Fruit fly (Drosophila melanogaster) whole organism, wandering third instar larva: Measurements from ENCODE around the gene gl.
A peak's percentile ranks its signal among the peaks of the same experiment; 100 is the strongest.

Experiments
- Abd-B ChIP-seq: fragments of >200 bp; optimal IDR thresholded peaks from 2 replicates; lab custom pipeline; 2017; ENCODE audit warnings: missing biosample characterization, missing genetic modification characterization
- CG32264 ChIP-seq: fragments of 200-800 bp; sonication (Bioruptor generic); optimal IDR thresholded peaks from 2 replicates; lab custom pipeline; 2016; ENCODE audit warnings: missing biosample characterization, missing genetic modification characterization
- CG9705 ChIP-seq: fragments of 200-800 bp; sonication (Bioruptor generic); optimal IDR thresholded peaks from 2 replicates; lab custom pipeline; 2018; ENCODE audit warnings: missing biosample characterization, mild to moderate bottlenecking, missing genetic modification characterization
- CrebA ChIP-seq: fragments of 200-800 bp; sonication (Bioruptor generic); optimal IDR thresholded peaks from 2 replicates; lab custom pipeline; 2016; ENCODE audit warnings: missing biosample characterization, mild to moderate bottlenecking, missing genetic modification characterization, borderline replicate concordance
- Dfd ChIP-seq: fragments of >200 bp; optimal IDR thresholded peaks from 2 replicates; lab custom pipeline; 2017; ENCODE audit warnings: missing biosample characterization, missing genetic modification characterization
- Dif ChIP-seq: fragments of 200-275, 200-300 bp; sonication (Bioruptor generic); optimal IDR thresholded peaks from 2 replicates; lab custom pipeline; 2018; ENCODE audit warnings: missing biosample characterization, missing genetic modification characterization; ENCODE audit not compliant: partially characterized antibody
- GATAd ChIP-seq: sonication (Bioruptor generic); optimal IDR thresholded peaks from 2 replicates; lab custom pipeline; 2016; ENCODE audit warnings: missing biosample characterization, missing genetic modification characterization
- HLH106 ChIP-seq: fragments of 200-800 bp; optimal IDR thresholded peaks from 3 replicates; lab custom pipeline; 2019; ENCODE audit warnings: missing biosample characterization, mild to moderate bottlenecking, missing genetic modification characterization, moderate library complexity
- Hnf4 ChIP-seq: fragments of 200-800 bp; sonication (Bioruptor generic); optimal IDR thresholded peaks from 2 replicates; lab custom pipeline; 2016; ENCODE audit warnings: missing biosample characterization, mild to moderate bottlenecking, missing genetic modification characterization
- Hr83 ChIP-seq: fragments of 200-300 bp; sonication (Bioruptor generic); optimal IDR thresholded peaks from 2 replicates; lab custom pipeline; 2016; ENCODE audit warnings: missing biosample characterization, mild to moderate bottlenecking, missing genetic modification characterization, moderate library complexity; ENCODE audit not compliant: poor library complexity, severe bottlenecking
- Jra ChIP-seq: sonication (Bioruptor generic); optimal IDR thresholded peaks from 2 replicates; lab custom pipeline; 2016; ENCODE audit warnings: missing biosample characterization, missing genetic modification characterization
- Mio ChIP-seq: sonication (Bioruptor generic); optimal IDR thresholded peaks from 2 replicates; lab custom pipeline; 2016; ENCODE audit warnings: missing biosample characterization, missing genetic modification characterization
- Myc ChIP-seq: fragments of >200 bp; optimal IDR thresholded peaks from 2 replicates; lab custom pipeline; 2017
- N ChIP-seq: fragments of >200 bp; optimal IDR thresholded peaks from 2 replicates; lab custom pipeline; 2018; ENCODE audit warnings: missing biosample characterization, missing external identifiers, missing genetic modification characterization
- OdsH ChIP-seq: fragments of 200-800 bp; sonication (Bioruptor generic); optimal IDR thresholded peaks from 2 replicates; lab custom pipeline; 2016; ENCODE audit warnings: missing biosample characterization, mild to moderate bottlenecking, missing genetic modification characterization
- Rel ChIP-seq, 2 experiments: fragments of 200-800 bp; sonication (Bioruptor generic) in 1 of 2; optimal IDR thresholded peaks; 2 replicates in 1 of 2; 3 replicates in 1 of 2; lab custom pipeline; 2016 to 2019; ENCODE audit warnings: mild to moderate bottlenecking in 2 of 2, missing biosample characterization in 2 of 2, missing genetic modification characterization in 2 of 2, moderate library complexity in 1 of 2
- Sp1 ChIP-seq: fragments of 200-800 bp; sonication (Bioruptor generic); optimal IDR thresholded peaks from 3 replicates; lab custom pipeline; 2019; ENCODE audit warnings: missing biosample characterization, mild to moderate bottlenecking, missing genetic modification characterization, moderate library complexity
- Vsx2 ChIP-seq: fragments of 200-300, 225-300 bp; sonication (Bioruptor generic); optimal IDR thresholded peaks from 2 replicates; lab custom pipeline; 2018; ENCODE audit warnings: missing biosample characterization, missing genetic modification characterization; ENCODE audit not compliant: partially characterized antibody
- brk ChIP-seq: fragments of 200-800 bp; sonication (Bioruptor generic); optimal IDR thresholded peaks from 2 replicates; lab custom pipeline; 2016; ENCODE audit warnings: missing biosample characterization, mild to moderate bottlenecking, missing genetic modification characterization
- dl ChIP-seq, 2 experiments: fragments of 175-275, 200-275 bp in 1 of 2; fragments of 200-275 bp in 1 of 2; sonication (Bioruptor generic); optimal IDR thresholded peaks; lab custom pipeline; 2018; ENCODE audit warnings: mild to moderate bottlenecking in 2 of 2, missing biosample characterization in 2 of 2, missing genetic modification characterization in 2 of 2, moderate library complexity in 2 of 2; ENCODE audit not compliant: partially characterized antibody in 2 of 2, insufficient read depth in 1 of 2
- dmrt93B ChIP-seq: fragments of 200-800 bp; sonication (Bioruptor generic); optimal IDR thresholded peaks from 2 replicates; lab custom pipeline; 2018; ENCODE audit warnings: missing biosample characterization, mild to moderate bottlenecking, missing genetic modification characterization
- ey ChIP-seq: fragments of 200-800 bp; sonication (Bioruptor generic); optimal IDR thresholded peaks from 2 replicates; lab custom pipeline; 2016; ENCODE audit warnings: missing biosample characterization, missing genetic modification characterization
- foxo ChIP-seq, 2 experiments: fragments of 200-800 bp; sonication (Bioruptor generic); optimal IDR thresholded peaks; 2 replicates in 1 of 2; 3 replicates in 1 of 2; lab custom pipeline; 2016 to 2017; ENCODE audit warnings: missing biosample characterization in 2 of 2, missing genetic modification characterization in 2 of 2
- fru ChIP-seq: fragments of 200-800 bp; sonication (Bioruptor generic); optimal IDR thresholded peaks from 3 replicates; lab custom pipeline; 2016; ENCODE audit warnings: missing biosample characterization, mild to moderate bottlenecking, missing genetic modification characterization
- h ChIP-seq: fragments of 200-800 bp; sonication (Bioruptor generic); optimal IDR thresholded peaks from 3 replicates; lab custom pipeline; 2016; ENCODE audit warnings: missing biosample characterization, mild to moderate bottlenecking, missing genetic modification characterization
- jim ChIP-seq: fragments of 175-275, 200-325 bp; sonication (Bioruptor generic); optimal IDR thresholded peaks from 2 replicates; lab custom pipeline; 2016; ENCODE audit warnings: missing biosample characterization, mild to moderate bottlenecking, missing genetic modification characterization
- lola ChIP-seq: fragments of >200 bp; optimal IDR thresholded peaks from 2 replicates; lab custom pipeline; 2017; ENCODE audit warnings: missing biosample characterization, missing genetic modification characterization
- pan ChIP-seq: fragments of >200 bp; optimal IDR thresholded peaks from 2 replicates; lab custom pipeline; 2017
- sage ChIP-seq: fragments of 200-800 bp; sonication (Bioruptor generic); optimal IDR thresholded peaks from 2 replicates; lab custom pipeline; 2016; ENCODE audit warnings: missing biosample characterization, mild to moderate bottlenecking, missing genetic modification characterization
- sv ChIP-seq: fragments of 200-800 bp; sonication (Bioruptor generic); optimal IDR thresholded peaks from 3 replicates; lab custom pipeline; 2016; ENCODE audit warnings: missing biosample characterization, missing genetic modification characterization
- tai ChIP-seq: sonication (Bioruptor generic); optimal IDR thresholded peaks from 2 replicates; lab custom pipeline; 2016; ENCODE audit warnings: missing biosample characterization, missing genetic modification characterization
- woc ChIP-seq: sonication (Bioruptor generic); optimal IDR thresholded peaks from 2 replicates; lab custom pipeline; 2016; ENCODE audit warnings: missing biosample characterization, mild to moderate bottlenecking, missing genetic modification characterization

The gl gene

DNA sequence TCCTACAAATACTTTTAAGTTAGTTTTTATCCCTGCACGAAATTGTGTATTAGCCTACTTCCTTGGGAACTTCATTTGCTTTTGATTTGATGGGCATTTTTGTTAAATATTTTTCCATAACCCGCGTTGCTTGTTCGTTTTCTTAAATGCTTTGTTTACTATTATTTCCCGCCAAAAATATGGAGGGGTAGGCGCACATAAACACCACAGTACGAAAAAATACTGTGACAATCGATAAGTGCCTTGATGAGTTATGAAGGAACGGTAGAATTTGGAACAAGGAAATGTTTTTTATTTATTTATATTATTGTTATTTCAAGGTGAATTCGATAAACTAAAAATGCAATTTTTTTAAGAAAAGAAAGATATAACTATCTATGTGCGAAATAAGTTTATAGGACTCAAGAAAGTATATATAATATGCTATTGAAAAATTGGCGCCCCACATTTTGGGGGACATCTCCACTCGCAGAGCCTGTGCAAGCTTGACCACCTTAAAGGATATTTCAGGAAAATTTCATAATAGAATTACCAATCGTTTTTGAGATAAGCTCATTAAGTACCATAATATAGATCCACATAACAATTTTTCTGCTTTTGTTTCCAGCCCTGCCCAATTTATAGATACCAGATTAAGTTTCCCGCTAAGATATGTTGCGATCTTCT is 6.4 kb downstream of the gl start, which contains the start of the genes WRNexo and Nup43:
Gene WRNexo, minus strand, starts transcription at position 185 of the 666 bp plus-strand sequence.
Gene Nup43, plus strand, starts transcription at position 661 of the 666 bp plus-strand sequence.
- no peak for TF ChIP-seq fru
- TF ChIP-seq GATAd = no peak
- no peak for TF ChIP-seq h (GFP tag; lab: Kevin White, UChicago)
- peak in 1 of 2 experiments; percentile 47 for TF ChIP-seq foxo (GFP tag; optimal IDR thresholded peaks at IDR 0.05; lab: Kevin White, UChicago)
- TF ChIP-seq woc (GFP tag; lab: Kevin White, UChicago) = peak; percentile 58
- TF ChIP-seq Myc (lab: Kevin White, UChicago) = peak; percentile 4
- peak; percentile 7 for TF ChIP-seq ey (GFP tag; lab: Kevin White, UChicago)
- TF ChIP-seq sv (GFP tag; lab: Kevin White, UChicago) = peak; percentile 14
- peak; percentile 20 for TF ChIP-seq dmrt93B
- peak; percentile 57 for TF ChIP-seq HLH106 (tag; lab: Kevin White, UChicago)
- no peak for TF ChIP-seq N

DNA sequence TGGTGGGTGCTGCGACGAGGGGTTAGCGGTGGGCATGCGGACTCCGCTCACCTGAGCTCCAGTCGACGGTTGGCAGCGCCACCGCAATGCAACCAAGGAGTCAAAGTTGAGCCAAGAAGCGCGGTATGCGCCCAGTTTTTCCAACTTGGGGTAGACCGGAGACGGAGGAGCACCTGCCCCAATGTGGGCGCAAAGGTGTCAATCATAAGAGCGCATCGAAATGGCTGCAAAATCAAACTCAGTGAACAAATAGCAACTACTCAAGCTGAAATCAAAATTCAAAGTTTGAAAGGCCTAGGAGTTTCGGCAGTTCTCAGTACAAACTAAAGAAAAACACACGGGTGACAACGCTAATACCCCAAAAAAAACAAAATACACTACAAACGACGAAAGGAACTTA is 10.8 kb downstream of the gl start, which contains the start of gene hmw:
Gene hmw, plus strand, starts transcription at position 301 of the 400 bp plus-strand sequence.
- TF ChIP-seq tai (GFP tag; lab: Kevin White, UChicago) (no peak), CrebA (no peak), Jra (no peak), jim (no peak), h (GFP tag; lab: Kevin White, UChicago) (no peak), OdsH (GFP tag; lab: Kevin White, UChicago) (no peak), brk (GFP tag; lab: Kevin White, UChicago) (no peak), woc (GFP tag; lab: Kevin White, UChicago) (no peak), Mio (GFP tag; lab: Kevin White, UChicago) (no peak), dl (GFP tag; optimal IDR thresholded peaks at IDR 0.05; lab: Kevin White, UChicago; ENCODE audit: insufficient read depth in 1 of 2, partially characterized antibody in 2 of 2) (no peak), Hnf4 (GFP tag; lab: Kevin White, UChicago) (no peak), Hr83 (GFP tag; lab: Kevin White, UChicago) (no peak), fru (no peak)

DNA sequence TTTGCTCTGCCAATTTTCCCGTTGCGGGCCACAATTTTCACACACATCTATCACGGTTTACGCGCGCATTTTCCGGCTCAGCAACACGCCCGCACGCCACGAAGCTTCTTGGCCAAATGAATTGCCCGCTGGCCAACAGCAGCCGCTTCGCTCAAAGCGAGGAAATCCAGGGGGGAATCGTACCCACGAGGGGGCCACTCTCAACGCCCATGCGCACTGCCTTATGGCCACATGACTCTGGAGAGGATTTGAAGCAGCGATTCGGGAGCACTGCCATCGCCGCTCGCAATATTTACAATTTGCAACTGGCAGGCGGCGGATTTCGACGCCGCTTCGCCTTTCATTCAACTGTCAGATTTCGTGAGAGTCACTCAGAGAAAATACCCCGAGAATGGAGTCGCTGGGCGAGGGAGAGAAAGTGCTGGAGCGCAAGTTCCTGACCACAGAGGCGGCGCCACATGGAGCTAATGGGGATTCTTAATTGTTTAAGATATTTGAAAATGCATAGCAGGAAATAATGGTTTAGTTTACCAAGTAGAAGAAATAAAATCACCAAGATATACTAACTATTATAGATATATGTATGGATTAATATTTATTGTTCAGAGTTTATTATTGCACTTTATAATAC is 11.8 kb downstream of the gl start, which contains the start of gene CG15803:
Gene CG15803, minus strand, starts transcription at position 99 of the 631 bp plus-strand sequence.
- TF ChIP-seq Vsx2 (GFP tag; lab: Kevin White, UChicago) (peak; percentile 37), Jra (no peak)

DNA sequence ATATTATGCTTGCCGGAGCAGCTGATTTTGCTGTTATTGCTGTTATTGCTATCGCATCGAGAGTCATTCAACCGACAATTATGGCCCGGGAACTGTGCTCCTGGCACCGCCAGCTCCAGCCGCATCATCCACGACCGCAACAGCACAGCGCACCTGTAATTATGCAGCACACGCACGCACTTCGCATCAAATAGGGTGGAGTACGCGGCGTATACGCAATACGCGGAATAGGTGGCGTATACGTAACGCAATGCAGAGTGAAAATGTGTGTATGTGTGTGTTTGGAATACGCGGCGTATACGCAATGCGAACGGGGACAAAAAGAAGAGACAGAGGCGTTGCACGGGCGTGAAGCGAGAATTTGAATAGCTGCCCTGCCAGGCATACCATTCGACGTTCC is 16.8 kb downstream of the gl start:
- TF ChIP-seq N (no peak), CG32264 (GFP tag; lab: Kevin White, UChicago) (no peak), Dif (no peak), dmrt93B (no peak), pan (lab: Kevin White, UChicago) (no peak), Mio (GFP tag; lab: Kevin White, UChicago) (no peak), Vsx2 (GFP tag; lab: Kevin White, UChicago) (no peak), brk (GFP tag; lab: Kevin White, UChicago) (no peak), Dfd (no peak), Rel (GFP tag; optimal IDR thresholded peaks at IDR 0.05; lab: Kevin White, UChicago) (no peak), Rel (tag; optimal IDR thresholded peaks at IDR 0.05; lab: Kevin White, UChicago) (no peak), tai (GFP tag; lab: Kevin White, UChicago) (no peak), CG9705 (GFP tag; lab: Kevin White, UChicago) (no peak), sv (GFP tag; lab: Kevin White, UChicago) (no peak), lola (GFP tag; lab: Kevin White, UChicago) (no peak), Abd-B (GFP tag; lab: Kevin White, UChicago) (no peak), fru (no peak), sage (GFP tag; lab: Kevin White, UChicago) (no peak), Sp1 (no peak), jim (no peak)
